Worm (Caenorhabditis elegans): ENCODE data around the gene C05E4.12.
A peak's percentile ranks its signal among the peaks of the same experiment; 100 is the strongest.

The C05E4.12 gene

ce11 chrV:726573-727483, 35.0 kb downstream of the C05E4.12 start:
- no peak for TF ChIP-seq ama-1 (optimal IDR thresholded peaks at IDR 0.05)
- TF ChIP-seq B0310.2 (tag; optimal IDR thresholded peaks at IDR 0.05) = no peak
- no peak for TF ChIP-seq tbx-11 (GFP tag; IDR thresholded peaks at IDR 0.05)
- no peak for TF ChIP-seq tra-4 (tag; optimal IDR thresholded peaks at IDR 0.05)
- no peak for TF ChIP-seq pes-1 (GFP tag; IDR thresholded peaks at IDR 0.05)
- no peak for TF ChIP-seq F13C5.2 (tag; optimal IDR thresholded peaks at IDR 0.05)
- no peak for TF ChIP-seq hnd-1 (tag; optimal IDR thresholded peaks at IDR 0.05)
- no peak for TF ChIP-seq ceh-13 (GFP tag; optimal IDR thresholded peaks at IDR 0.05)
- TF ChIP-seq ets-7 (tag; optimal IDR thresholded peaks at IDR 0.05) = no peak
- TF ChIP-seq hmg-4 (GFP tag; optimal IDR thresholded peaks at IDR 0.05) = no peak

- TF ChIP-seq hmg-4 (GFP tag; optimal IDR thresholded peaks at IDR 0.05) (no peak), ama-1 (optimal IDR thresholded peaks at IDR 0.05) (no peak), tbx-11 (GFP tag; IDR thresholded peaks at IDR 0.05) (no peak), aly-1 (tag; optimal IDR thresholded peaks at IDR 0.05) (peak; percentile 12), hmbx-1 (tag; optimal IDR thresholded peaks at IDR 0.05) (no peak), F13C5.2 (tag; optimal IDR thresholded peaks at IDR 0.05) (no peak), pes-1 (GFP tag; IDR thresholded peaks at IDR 0.05) (no peak), tra-4 (tag; optimal IDR thresholded peaks at IDR 0.05) (no peak)
These were observed 35.8 kb downstream of the C05E4.12 start for ce11 chrV:725807-726572.

ce11 chrV:724946-725806, 36.6 kb downstream of the C05E4.12 start:
- TF ChIP-seq ceh-36 (tag; optimal IDR thresholded peaks at IDR 0.05) = no peak

- no peak for TF ChIP-seq ceh-36 (tag; optimal IDR thresholded peaks at IDR 0.05)
- TF ChIP-seq ama-1 (optimal IDR thresholded peaks at IDR 0.05) = no peak
- TF ChIP-seq scrt-1 (GFP tag; IDR thresholded peaks at IDR 0.05) = no peak
- TF ChIP-seq sea-1 (GFP tag; conservative IDR thresholded peaks at IDR 0.05) = no peak
- TF ChIP-seq flt-1 (GFP tag; IDR thresholded peaks at IDR 0.05) = no peak
- no peak for TF ChIP-seq tra-4 (tag; optimal IDR thresholded peaks at IDR 0.05)
- no peak for TF ChIP-seq hmg-4 (GFP tag; optimal IDR thresholded peaks at IDR 0.05)
- no peak for TF ChIP-seq B0310.2 (tag; optimal IDR thresholded peaks at IDR 0.05)
- no peak for TF ChIP-seq tbx-11 (GFP tag; IDR thresholded peaks at IDR 0.05)
- no peak for TF ChIP-seq aly-1 (tag; optimal IDR thresholded peaks at IDR 0.05)
- no peak; the same call in 1 of the 2 replicates for TF ChIP-seq pes-1 (GFP tag; IDR thresholded peaks at IDR 0.05)
- no peak for TF ChIP-seq hmbx-1 (tag; optimal IDR thresholded peaks at IDR 0.05)
- TF ChIP-seq ceh-13 (GFP tag; optimal IDR thresholded peaks at IDR 0.05) = no peak
- TF ChIP-seq F13C5.2 (tag; optimal IDR thresholded peaks at IDR 0.05) = no peak
- no peak for TF ChIP-seq ets-7 (tag; optimal IDR thresholded peaks at IDR 0.05)
- TF ChIP-seq hnd-1 (tag; optimal IDR thresholded peaks at IDR 0.05) = no peak
These were observed 37.3 kb downstream of the C05E4.12 start for ce11 chrV:724470-724890.

- TF ChIP-seq aly-1 (tag; optimal IDR thresholded peaks at IDR 0.05) (no peak), flt-1 (GFP tag; IDR thresholded peaks at IDR 0.05) (no peak), tra-4 (tag; optimal IDR thresholded peaks at IDR 0.05) (no peak), ceh-36 (tag; optimal IDR thresholded peaks at IDR 0.05) (no peak), hnd-1 (tag; optimal IDR thresholded peaks at IDR 0.05) (no peak), sea-1 (GFP tag; conservative IDR thresholded peaks at IDR 0.05) (no peak), pes-1 (GFP tag; IDR thresholded peaks at IDR 0.05) (no peak), tbx-11 (GFP tag; IDR thresholded peaks at IDR 0.05) (no peak), ceh-13 (GFP tag; optimal IDR thresholded peaks at IDR 0.05) (no peak), tbx-37 (GFP tag; conservative IDR thresholded peaks at IDR 0.05) (no peak), hmbx-1 (tag; optimal IDR thresholded peaks at IDR 0.05) (no peak), F13C5.2 (tag; optimal IDR thresholded peaks at IDR 0.05) (no peak), B0310.2 (tag; optimal IDR thresholded peaks at IDR 0.05) (no peak), hmg-4 (GFP tag; optimal IDR thresholded peaks at IDR 0.05) (no peak)
These were observed 37.9 kb downstream of the C05E4.12 start, which contains the start of gene fbxb-72 for ce11 chrV:723895-724352. Gene fbxb-72, minus strand, starts transcription at chrV:723952.

- TF ChIP-seq ets-7 (tag; optimal IDR thresholded peaks at IDR 0.05) (no peak), ama-1 (optimal IDR thresholded peaks at IDR 0.05) (no peak), hmbx-1 (tag; optimal IDR thresholded peaks at IDR 0.05) (no peak), B0310.2 (tag; optimal IDR thresholded peaks at IDR 0.05) (no peak), tra-4 (tag; optimal IDR thresholded peaks at IDR 0.05) (no peak), pes-1 (GFP tag; IDR thresholded peaks at IDR 0.05) (no peak), ceh-13 (GFP tag; optimal IDR thresholded peaks at IDR 0.05) (no peak), flt-1 (GFP tag; IDR thresholded peaks at IDR 0.05) (no peak)
These were observed 38.9 kb downstream of the C05E4.12 start for ce11 chrV:722889-723288.

ce11 chrV:719731-720130, 42.1 kb downstream of the C05E4.12 start, which contains the start of gene srbc-40:
Gene srbc-40, minus strand, starts transcription at chrV:719831.
- no peak for TF ChIP-seq hmg-4 (GFP tag; optimal IDR thresholded peaks at IDR 0.05)
- TF ChIP-seq tbx-11 (GFP tag; IDR thresholded peaks at IDR 0.05) = no peak
- no peak for TF ChIP-seq hnd-1 (tag; optimal IDR thresholded peaks at IDR 0.05)
- TF ChIP-seq scrt-1 (GFP tag; IDR thresholded peaks at IDR 0.05) = no peak
- TF ChIP-seq tra-4 (tag; optimal IDR thresholded peaks at IDR 0.05) = no peak
- no peak for TF ChIP-seq ceh-13 (GFP tag; optimal IDR thresholded peaks at IDR 0.05)
- no peak for TF ChIP-seq flt-1 (GFP tag; IDR thresholded peaks at IDR 0.05)
- TF ChIP-seq ets-7 (tag; optimal IDR thresholded peaks at IDR 0.05) = no peak
- no peak for TF ChIP-seq B0310.2 (tag; optimal IDR thresholded peaks at IDR 0.05)
- no peak for TF ChIP-seq pes-1 (GFP tag; IDR thresholded peaks at IDR 0.05)
- no peak for TF ChIP-seq aly-1 (tag; optimal IDR thresholded peaks at IDR 0.05)
- no peak for TF ChIP-seq hmbx-1 (tag; optimal IDR thresholded peaks at IDR 0.05)
- TF ChIP-seq tbx-37 (GFP tag; conservative IDR thresholded peaks at IDR 0.05) = no peak
- no peak for TF ChIP-seq ceh-36 (tag; optimal IDR thresholded peaks at IDR 0.05)
- TF ChIP-seq sea-1 (GFP tag; conservative IDR thresholded peaks at IDR 0.05) = no peak
- no peak for TF ChIP-seq ama-1 (optimal IDR thresholded peaks at IDR 0.05)
- TF ChIP-seq F13C5.2 (tag; optimal IDR thresholded peaks at IDR 0.05) = no peak

Data from whole organism, early embryonic.